Worm (Caenorhabditis elegans): ENCODE data around the gene alg-4.

DNA sequence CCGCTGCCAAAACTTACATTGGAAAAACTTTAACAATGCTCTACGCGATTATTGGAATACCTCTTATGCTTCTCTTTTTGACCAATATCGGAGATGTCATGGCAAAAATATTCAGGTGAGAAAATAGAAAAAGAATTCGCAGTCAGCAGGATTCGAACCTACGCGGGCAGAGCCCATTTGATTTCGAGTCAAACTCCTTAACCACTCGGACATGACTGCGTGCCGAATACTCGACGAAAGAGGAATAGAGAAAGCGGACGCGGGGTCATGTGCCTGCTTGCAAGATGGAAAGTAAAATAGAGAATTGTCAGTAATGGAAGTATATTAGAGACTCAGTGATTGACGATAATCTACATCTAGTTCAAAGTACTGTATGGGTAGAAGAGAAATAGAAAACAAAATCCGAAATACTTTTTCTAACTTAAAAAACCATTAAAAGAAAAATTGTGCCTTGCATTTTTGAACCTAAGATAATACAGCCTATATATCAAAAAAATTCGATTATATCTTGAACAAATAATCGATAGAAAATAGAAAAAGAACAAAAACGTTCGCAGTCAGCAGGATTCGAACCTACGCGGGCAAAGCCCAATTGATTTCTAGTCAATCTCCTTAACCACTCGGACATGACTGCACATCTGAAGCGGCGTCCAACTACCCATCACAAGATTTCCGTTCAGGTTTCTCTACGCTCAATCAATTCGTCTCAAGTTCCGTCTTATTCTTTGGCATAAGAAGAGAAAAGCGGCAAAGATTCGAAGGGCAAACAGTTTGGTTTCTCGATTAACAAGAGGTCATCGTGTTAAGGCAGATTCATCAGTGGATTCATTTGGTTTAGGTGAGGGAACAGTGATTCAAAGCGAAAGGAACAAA is 29.5 kb downstream of the alg-4 start:
- TF ChIP-seq unc-62 (GFP tag; optimal IDR thresholded peaks at IDR 0.05) (no peak), nhr-6 (tag; optimal IDR thresholded peaks at IDR 0.05) (no peak), zag-1 (tag; optimal IDR thresholded peaks at IDR 0.05) (no peak), lsy-2 (tag; optimal IDR thresholded peaks at IDR 0.05) (peak; percentile 35 to 50), ztf-11 (tag; optimal IDR thresholded peaks at IDR 0.05) (no peak), lin-13 (GFP tag; optimal IDR thresholded peaks at IDR 0.05) (no peak), ceh-82 (tag; optimal IDR thresholded peaks at IDR 0.05) (no peak), nhr-11 (tag; optimal IDR thresholded peaks at IDR 0.05) (no peak), elt-3 (tag; optimal IDR thresholded peaks at IDR 0.05) (no peak), sem-4 (tag; optimal IDR thresholded peaks at IDR 0.05) (peak; percentile 1), unc-39 (tag; optimal IDR thresholded peaks at IDR 0.05) (no peak), ceh-16 (tag; optimal IDR thresholded peaks at IDR 0.05) (no peak), aly-2 (tag; optimal IDR thresholded peaks at IDR 0.05) (no peak)
